Worm (Caenorhabditis elegans): ENCODE measurements around the gene klf-1.

The klf-1 gene

DNA sequence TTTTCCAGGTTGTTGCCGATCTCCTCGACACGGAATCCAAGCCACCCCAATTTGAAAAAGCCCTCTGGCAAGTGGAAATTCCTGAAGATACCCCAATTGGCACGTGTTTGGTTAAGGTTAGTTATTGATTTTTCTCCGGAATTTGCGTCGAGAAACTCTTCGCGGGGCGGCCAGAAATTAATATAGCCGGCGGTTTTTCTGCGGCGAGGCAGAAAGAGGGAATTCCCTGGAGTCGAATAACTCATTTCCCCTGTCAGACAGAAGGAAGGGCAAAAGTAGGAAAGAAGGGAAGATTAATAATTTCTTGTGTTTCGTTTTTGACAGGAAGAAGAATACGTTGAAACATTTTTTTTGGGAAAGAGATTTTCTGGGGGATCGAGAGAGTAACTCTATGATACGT is 44.0 kb downstream of the klf-1 start:
- TF ChIP-seq ztf-28 (GFP tag; IDR thresholded peaks at IDR 0.05) = no peak

DNA sequence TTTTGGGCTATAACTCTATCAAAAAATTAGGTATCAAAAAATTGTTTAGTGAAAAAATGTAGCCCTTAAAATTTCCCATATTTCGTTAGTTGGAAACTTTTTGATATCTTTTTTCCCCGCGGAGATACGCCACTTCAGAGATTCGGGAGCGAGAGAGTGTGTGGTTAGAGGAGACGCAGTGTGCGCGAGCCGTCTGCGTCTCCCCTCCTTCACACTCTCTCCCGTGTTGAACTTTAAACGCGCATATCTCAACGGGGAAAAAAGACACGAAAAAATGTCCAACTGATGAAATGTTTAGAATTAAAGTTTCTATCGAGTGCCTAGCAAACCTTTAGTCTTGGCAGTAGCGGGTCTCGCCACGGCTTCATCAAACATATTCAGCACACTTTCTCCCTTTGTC is 45.7 kb downstream of the klf-1 start:
- TF ChIP-seq hmg-1.2 (GFP tag; IDR thresholded peaks at IDR 0.05) (peak; percentile 73), nfya-1 (tag; optimal IDR thresholded peaks at IDR 0.05; ENCODE audit: borderline replicate concordance, insufficient read depth) (no peak), zfh-2 (GFP tag; conservative IDR thresholded peaks at IDR 0.05) (peak; percentile 25; the same call in 1 of the 2 replicates)

DNA sequence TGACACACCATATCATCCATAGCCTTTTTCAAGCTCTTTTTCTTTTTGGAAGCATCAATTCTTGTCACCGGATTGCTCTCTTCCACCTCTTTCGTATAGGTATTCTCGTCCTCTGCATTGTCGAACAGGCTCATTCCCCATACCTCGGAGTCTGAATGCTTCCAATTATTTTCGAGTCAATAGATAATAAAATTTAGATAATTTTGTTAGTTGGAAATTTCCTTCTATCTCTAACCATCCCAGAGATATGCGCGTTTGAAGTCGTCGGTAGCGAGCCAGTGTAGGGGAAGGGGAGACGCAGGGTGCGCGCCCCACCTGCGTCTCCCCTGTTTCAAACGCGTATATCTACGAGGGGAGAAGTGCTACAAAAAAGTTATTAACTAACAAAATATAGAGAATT is 46.2 kb downstream of the klf-1 start:
- TF ChIP-seq mxl-1 (tag; optimal IDR thresholded peaks at IDR 0.05) (no peak), hmg-20 (GFP tag; IDR thresholded peaks at IDR 0.05) (no peak), nfya-1 (tag; optimal IDR thresholded peaks at IDR 0.05; ENCODE audit: borderline replicate concordance, insufficient read depth) (no peak), lsl-1 (GFP tag; optimal IDR thresholded peaks at IDR 0.05) (no peak), hmg-1.2 (GFP tag; IDR thresholded peaks at IDR 0.05) (peak; percentile 23; the same call in 1 of the 2 replicates), ztf-3 (GFP tag; optimal IDR thresholded peaks at IDR 0.05) (no peak)

DNA sequence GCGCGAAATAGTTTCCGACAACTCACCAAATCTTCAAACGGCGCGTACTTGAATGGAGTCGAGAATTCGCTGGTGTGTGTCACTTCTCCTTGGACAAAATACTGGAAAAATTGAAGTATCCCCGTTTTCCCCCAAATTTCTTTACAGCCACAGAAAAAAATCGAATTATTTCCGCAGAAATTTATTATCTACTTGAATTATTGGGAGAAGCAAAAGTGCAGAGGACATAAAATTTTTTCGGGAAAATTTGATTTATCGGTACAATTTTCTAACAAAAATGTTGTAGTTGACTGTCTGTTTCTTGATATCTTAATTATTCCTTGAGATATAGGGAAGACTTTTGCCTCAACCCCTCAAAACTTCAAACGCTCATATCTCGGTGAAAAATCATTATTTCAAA is 48.4 kb downstream of the klf-1 start, which contains the start of gene R10F2.4:
Gene R10F2.4, minus strand, starts transcription at position 101 of the 400 bp plus-strand sequence.
- TF ChIP-seq hmg-1.2 (GFP tag; IDR thresholded peaks at IDR 0.05) = no peak
- no peak for TF ChIP-seq F57A8.1 (GFP tag; optimal IDR thresholded peaks at IDR 0.05)
- no peak for TF ChIP-seq xnd-1 (tag; optimal IDR thresholded peaks at IDR 0.05)
- no peak for TF ChIP-seq ceh-40 (GFP tag; IDR thresholded peaks at IDR 0.05)
- TF ChIP-seq nfya-1 (tag; optimal IDR thresholded peaks at IDR 0.05; ENCODE audit: borderline replicate concordance, insufficient read depth) = no peak

DNA sequence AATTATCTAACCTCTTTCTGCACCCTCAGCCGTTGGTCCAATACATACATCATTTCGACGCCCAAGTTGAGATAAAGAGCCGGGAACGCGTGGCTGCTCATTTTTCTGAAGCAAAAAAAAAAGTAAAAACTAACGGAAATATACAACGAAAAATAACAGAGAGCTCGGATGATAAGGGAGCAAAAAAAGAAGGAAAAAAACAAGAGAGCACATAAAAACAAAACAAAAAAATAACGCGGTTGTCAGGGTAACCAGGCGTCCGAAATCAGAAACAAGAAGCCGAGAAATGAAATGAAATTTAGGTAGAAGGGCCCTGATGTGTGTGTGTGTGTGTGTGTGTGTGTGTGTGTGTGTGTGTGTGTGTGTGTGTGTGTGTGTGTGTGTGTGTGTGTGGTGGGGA is 50.0 kb downstream of the klf-1 start, which contains the start of gene R10F2.5:
Gene R10F2.5, minus strand, starts transcription at position 101 of the 400 bp plus-strand sequence.
- TF ChIP-seq nhr-120 (GFP tag; IDR thresholded peaks at IDR 0.05) (no peak), ama-1 (optimal IDR thresholded peaks at IDR 0.05) (no peak), ama-1 (GFP tag; optimal IDR thresholded peaks at IDR 0.05) (no peak), cebp-1 (GFP tag; IDR thresholded peaks at IDR 0.05) (no peak), cebp-1 (tag; optimal IDR thresholded peaks at IDR 0.05) (no peak), ceh-27 (GFP tag; optimal IDR thresholded peaks at IDR 0.05) (no peak), F37B4.10 (GFP tag; IDR thresholded peaks at IDR 0.05) (no peak), madf-6 (GFP tag; IDR thresholded peaks at IDR 0.05) (no peak), F57A8.1 (GFP tag; optimal IDR thresholded peaks at IDR 0.05) (no peak), Y53G8AR.9 (GFP tag; conservative IDR thresholded peaks at IDR 0.05) (no peak), lin-40 (tag; optimal IDR thresholded peaks at IDR 0.05) (no peak)

Measured in whole organism, young adult.